Worm (Caenorhabditis elegans): ENCODE data around the gene D2096.12.

D2096.12 gene

ce11 chrIV:8375381-8375780 is 12.1 kb downstream of the D2096.12 start (continued):
- TF ChIP-seq dpff-1 (tag; optimal IDR thresholded peaks at IDR 0.05) = no peak
- TF ChIP-seq somi-1 (GFP tag; optimal IDR thresholded peaks at IDR 0.05) = peak; percentile 55
- peak; percentile 42 for TF ChIP-seq ztf-26 (tag; optimal IDR thresholded peaks at IDR 0.05)
- peak; percentile 58; the same call in 1 of the 2 replicates for TF ChIP-seq madf-6 (GFP tag; IDR thresholded peaks at IDR 0.05)
- peak; percentile 56 for TF ChIP-seq ceh-79 (tag; optimal IDR thresholded peaks at IDR 0.05)
- no peak for TF ChIP-seq nfya-2 (GFP tag; IDR thresholded peaks at IDR 0.05)
- TF ChIP-seq Y53G8AR.9 (GFP tag; conservative IDR thresholded peaks at IDR 0.05) = peak; percentile 80
- TF ChIP-seq K11D2.4 (GFP tag; IDR thresholded peaks at IDR 0.05) = peak; percentile 33; the same call in 1 of the 2 replicates
- TF ChIP-seq pha-4 (tag; optimal IDR thresholded peaks at IDR 0.05) = no peak
- TF ChIP-seq B0336.3 (GFP tag; IDR thresholded peaks at IDR 0.05) = peak; percentile 83
- TF ChIP-seq snpc-3.4 (tag; optimal IDR thresholded peaks at IDR 0.05) = peak; percentile 82
- TF ChIP-seq F33H1.4 (GFP tag; IDR thresholded peaks at IDR 0.05) = peak; percentile 59
- peak; percentile 31 for TF ChIP-seq F23B12.7 (tag; optimal IDR thresholded peaks at IDR 0.05; ENCODE audit: insufficient read depth)
- TF ChIP-seq nfya-1 (tag; optimal IDR thresholded peaks at IDR 0.05; ENCODE audit: borderline replicate concordance, insufficient read depth) = no peak
- peak; percentile 82 for TF ChIP-seq nhr-90 (tag; optimal IDR thresholded peaks at IDR 0.05)
- peak; percentile 71 for TF ChIP-seq rcor-1 (GFP tag; IDR thresholded peaks at IDR 0.05)
- TF ChIP-seq D2030.7 (GFP tag; IDR thresholded peaks at IDR 0.05) = peak; percentile 47; the same call in 1 of the 2 replicates
- peak; percentile 84 for TF ChIP-seq snpc-1.3 (tag; optimal IDR thresholded peaks at IDR 0.05; ENCODE audit: insufficient read depth)
- peak; percentile 67 for TF ChIP-seq attf-3 (GFP tag; conservative IDR thresholded peaks at IDR 0.05)
- peak; percentile 64 for TF ChIP-seq lin-40 (tag; optimal IDR thresholded peaks at IDR 0.05)
- no peak for TF ChIP-seq egrh-3 (GFP tag; IDR thresholded peaks at IDR 0.05)
- no peak for TF ChIP-seq ets-4 (GFP tag; optimal IDR thresholded peaks at IDR 0.05)
- TF ChIP-seq egl-18 (GFP tag; IDR thresholded peaks at IDR 0.05) = no peak
- no peak for TF ChIP-seq unc-62 (GFP tag; optimal IDR thresholded peaks at IDR 0.05)
- peak; percentile 51 to 76 for TF ChIP-seq rec-8 (tag; optimal IDR thresholded peaks at IDR 0.05)
- TF ChIP-seq aptf-2 (GFP tag; conservative IDR thresholded peaks at IDR 0.05) = no peak
- TF ChIP-seq ztf-28 (GFP tag; IDR thresholded peaks at IDR 0.05) = no peak
- TF ChIP-seq B0261.1 (tag; optimal IDR thresholded peaks at IDR 0.05) = peak; percentile 77
- peak; percentile 43; the same call in 1 of the 2 replicates for TF ChIP-seq C17E4.6 (GFP tag; IDR thresholded peaks at IDR 0.05)
- peak; percentile 73 for TF ChIP-seq repo-1 (tag; optimal IDR thresholded peaks at IDR 0.05)
- peak; percentile 82 for TF ChIP-seq dox-1 (GFP tag; IDR thresholded peaks at IDR 0.05)
- TF ChIP-seq Y56A3A.18 (GFP tag; IDR thresholded peaks at IDR 0.05) = 0 out of 2 replicates have a peak, but pooled peaks have one; percentile 35
- peak; percentile 75 for TF ChIP-seq zim-3 (tag; optimal IDR thresholded peaks at IDR 0.05)
- no peak for TF ChIP-seq F57C9.4 (tag; optimal IDR thresholded peaks at IDR 0.05)
- TF ChIP-seq hmg-20 (GFP tag; IDR thresholded peaks at IDR 0.05) = 0 out of 2 replicates have a peak, but pooled peaks have one; percentile 37
- TF ChIP-seq sdz-38 (tag; optimal IDR thresholded peaks at IDR 0.05) = no peak
- TF ChIP-seq zfh-2 (GFP tag; conservative IDR thresholded peaks at IDR 0.05) = no peak
- no peak for TF ChIP-seq xnd-1 (tag; optimal IDR thresholded peaks at IDR 0.05)
- peak; percentile 86 for TF ChIP-seq snpc-4 (GFP tag; optimal IDR thresholded peaks at IDR 0.05)
- TF ChIP-seq snpc-4 (tag; optimal IDR thresholded peaks at IDR 0.05) = peak in 3 of 4 experiments; percentile 70 to 74 (median 71)
- TF ChIP-seq F10E7.11 (tag; optimal IDR thresholded peaks at IDR 0.05) = no peak
- TF ChIP-seq madf-3 (GFP tag; IDR thresholded peaks at IDR 0.05) = no peak
- no peak for TF ChIP-seq hlh-26 (GFP tag; conservative IDR thresholded peaks at IDR 0.05)
- peak; percentile 60 for TF ChIP-seq nhr-80 (tag; optimal IDR thresholded peaks at IDR 0.05)
- TF ChIP-seq ceh-40 (GFP tag; IDR thresholded peaks at IDR 0.05) = no peak
- peak; percentile 72 for TF ChIP-seq ztf-18 (tag; optimal IDR thresholded peaks at IDR 0.05)
- no peak for TF ChIP-seq bed-1 (GFP tag; IDR thresholded peaks at IDR 0.05)
- TF ChIP-seq unc-130 (GFP tag; optimal IDR thresholded peaks at IDR 0.05) = peak; percentile 85
- no peak for TF ChIP-seq cebp-2 (GFP tag; IDR thresholded peaks at IDR 0.05)
